Worm (Caenorhabditis elegans) whole organism, L1 larva: ENCODE measurements around the gene hrg-4.

Source experiments
- aha-1 ChIP-seq: fragments of 150-350 bp; optimal IDR thresholded peaks from 2 replicates; lab custom pipeline; 2014; ENCODE audit warnings: missing biosample characterization, missing genetic modification characterization
- efl-1 ChIP-seq, 4 experiments: fragments of 150-350 bp; optimal IDR thresholded peaks in 3 of 4; peaks in 1 of 4; 1 replicate in 1 of 4; 2 replicates in 3 of 4; lab custom pipeline; 2014; ENCODE audit warnings: missing biosample characterization in 2 of 4, missing genetic modification characterization in 2 of 4, missing genetic modification reagents in 2 of 4
- elt-2 ChIP-seq: sonication (generic microtip); optimal IDR thresholded peaks from 2 replicates; lab custom pipeline; 2016; ENCODE audit warnings: missing genetic modification characterization, mild to moderate bottlenecking, inconsistent platforms, missing compliant biosample characterization, missing genetic modification reagents
- elt-3 ChIP-seq, 6 experiments: fragments of 150-350 bp in 1 of 6; sonication (generic microtip); optimal IDR thresholded peaks; 2 replicates each; lab custom pipeline; 2017 to 2018; ENCODE audit warnings: missing biosample characterization in 6 of 6, missing genetic modification characterization in 6 of 6, inconsistent platforms in 1 of 6
- lin-14 ChIP-seq: fragments of 200-800 bp; sonication (Bioruptor generic); optimal IDR thresholded peaks from 2 replicates; lab custom pipeline; 2018; ENCODE audit warnings: mild to moderate bottlenecking, missing genetic modification characterization, moderate library complexity, missing compliant biosample characterization
- lin-15B ChIP-seq: fragments of 150-350 bp; sonication (generic microtip); optimal IDR thresholded peaks from 3 replicates; lab custom pipeline; 2014; ENCODE audit warnings: missing biosample characterization, missing genetic modification characterization
- mep-1 ChIP-seq: fragments of 150-350 bp; optimal IDR thresholded peaks from 2 replicates; lab custom pipeline; 2014; ENCODE audit warnings: missing biosample characterization, missing genetic modification characterization
- nhr-19 ChIP-seq: fragments of 200-800 bp; sonication (Bioruptor generic); conservative IDR thresholded peaks from 2 replicates; pipeline ENCODE4 v1.3.6; 2022; ENCODE audit warnings: missing genetic modification characterization, missing compliant biosample characterization
- sptf-1 ChIP-seq: fragments of 150-350 bp; optimal IDR thresholded peaks from 2 replicates; lab custom pipeline; 2014; ENCODE audit warnings: missing biosample characterization, missing genetic modification characterization
- ztf-4 ChIP-seq: fragments of 150-350 bp; optimal IDR thresholded peaks from 2 replicates; lab custom pipeline; 2014; ENCODE audit warnings: missing biosample characterization, missing genetic modification characterization

ce11 chrIV:11048871-11049270 is 18.1 kb upstream of the hrg-4 start, which contains the start of gene F36H1.11:
- no peak for TF ChIP-seq aha-1
- TF ChIP-seq sptf-1 (tag; lab: Kevin White, UChicago): no peak
- no peak for TF ChIP-seq nhr-19 (GFP tag; lab: Robert Waterston, UW)
- no peak for TF ChIP-seq lin-15B (tag; lab: Kevin White, UChicago)
- no peak for TF ChIP-seq ztf-4
- no peak for TF ChIP-seq lin-14 (GFP tag; lab: Kevin White, UChicago)
- TF ChIP-seq efl-1 (optimal IDR thresholded peaks at IDR 0.05; lab: Kevin White, UChicago): no peak
- TF ChIP-seq efl-1 (GFP tag; optimal IDR thresholded peaks at IDR 0.05 in 1 of 2; lab: Kevin White, UChicago): no peak
- no peak for TF ChIP-seq elt-3 (tag; optimal IDR thresholded peaks at IDR 0.05; lab: Kevin White, UChicago)
- no peak for TF ChIP-seq elt-2
- no peak for TF ChIP-seq mep-1 (tag; lab: Kevin White, UChicago)
